Worm (Caenorhabditis elegans): ENCODE results near the gene fbxa-157.

DNA sequence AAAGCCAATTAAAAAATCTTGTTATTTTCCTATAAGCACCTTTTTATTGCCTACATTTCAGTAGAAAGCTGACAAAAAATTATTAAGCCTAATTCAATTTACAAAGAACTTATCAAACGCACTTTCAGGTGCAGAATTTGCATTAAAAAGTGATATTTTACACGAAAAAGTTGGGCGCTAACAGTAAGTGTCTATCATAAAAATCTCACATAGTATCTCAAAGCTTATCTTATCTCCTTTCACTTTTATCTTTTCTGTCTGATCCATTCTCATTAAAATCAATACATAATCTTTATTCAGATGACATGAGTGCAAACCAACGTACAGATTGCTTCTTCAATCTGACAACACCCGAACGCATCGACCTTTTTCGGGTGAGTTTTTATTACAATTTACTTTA, 10.4 kb downstream of the fbxa-157 start, which contains the start of gene dcar-1:
- TF ChIP-seq unc-130 (tag; optimal IDR thresholded peaks at IDR 0.05) (no peak), ztf-11 (tag; optimal IDR thresholded peaks at IDR 0.05) (no peak), ztf-4 (tag; optimal IDR thresholded peaks at IDR 0.05) (no peak), nhr-12 (tag; optimal IDR thresholded peaks at IDR 0.05) (no peak), sox-4 (tag; optimal IDR thresholded peaks at IDR 0.05) (no peak)

Measured in whole organism, L1 larva.